Fruit fly (Drosophila melanogaster): ENCODE measurements around the gene tbrd-1.

dm6 chr3R:23915967-23916366, 22.6 kb upstream of the tbrd-1 start:
- TF ChIP-seq cnc (optimal IDR thresholded peaks at IDR 0.05): no peak
- no peak for TF ChIP-seq kay (GFP tag; ENCODE audit: borderline replicate concordance)
- no peak for TF ChIP-seq CG14711 (tag; optimal IDR thresholded peaks at IDR 0.05)
- TF ChIP-seq CG7101 (tag; optimal IDR thresholded peaks at IDR 0.05): no peak
- TF ChIP-seq Crg-1 (GFP tag; optimal IDR thresholded peaks at IDR 0.05): no peak
- no peak for TF ChIP-seq CG11617 (GFP tag; optimal IDR thresholded peaks at IDR 0.05)
- no peak for TF ChIP-seq pad (GFP tag; optimal IDR thresholded peaks at IDR 0.05)
- TF ChIP-seq CG7045 (GFP tag; optimal IDR thresholded peaks at IDR 0.05): no peak
- no peak for TF ChIP-seq tj (GFP tag; optimal IDR thresholded peaks at IDR 0.05)
- TF ChIP-seq bab1 (GFP tag; optimal IDR thresholded peaks at IDR 0.05): no peak
- no peak for TF ChIP-seq toe (GFP tag; optimal IDR thresholded peaks at IDR 0.05)
- no peak for TF ChIP-seq CG5204 (GFP tag; optimal IDR thresholded peaks at IDR 0.05)
- TF ChIP-seq CG33017 (tag; optimal IDR thresholded peaks at IDR 0.05): no peak
- no peak for TF ChIP-seq CG1620 (GFP tag; optimal IDR thresholded peaks at IDR 0.05)

All from whole organism, adult.